Worm (Caenorhabditis elegans) whole organism, late embryonic: Measurements from ENCODE around the gene srw-48.

ENCODE experiments used
- ceh-19 ChIP-seq: fragments of 200-800 bp; sonication (Bioruptor generic); optimal IDR thresholded peaks from 2 replicates; lab custom pipeline; 2018; ENCODE audit warnings: mild to moderate bottlenecking, missing genetic modification characterization, missing compliant biosample characterization
- ceh-31 ChIP-seq: sonication (generic microtip); optimal IDR thresholded peaks from 2 replicates; lab custom pipeline; 2016; ENCODE audit warnings: missing genetic modification characterization, missing compliant biosample characterization
- eyg-1 ChIP-seq: sonication (generic microtip); optimal IDR thresholded peaks from 2 replicates; lab custom pipeline; 2016; ENCODE audit warnings: missing genotype, missing genetic modification characterization, missing compliant biosample characterization
- pqm-1 ChIP-seq: sonication (generic microtip); optimal IDR thresholded peaks from 2 replicates; lab custom pipeline; 2016; ENCODE audit warnings: missing genetic modification characterization, missing compliant biosample characterization
- tbx-2 ChIP-seq: sonication (generic microtip); optimal IDR thresholded peaks from 2 replicates; lab custom pipeline; 2016; ENCODE audit warnings: missing genetic modification characterization, missing compliant biosample characterization

ce11 chrV:16406357-16406756, 14.4 kb upstream of the srw-48 start:
- TF ChIP-seq tbx-2 (tag; lab: Kevin White, UChicago) (no peak), eyg-1 (tag; lab: Kevin White, UChicago) (no peak), ceh-19 (GFP tag; lab: Kevin White, UChicago) (no peak), pqm-1 (tag; lab: Kevin White, UChicago) (no peak), ceh-31 (tag; lab: Kevin White, UChicago) (no peak)
